Fruit fly (Drosophila melanogaster) whole organism, prepupa: ENCODE data around the gene Gr93b.

Source experiments
- Blimp-1 ChIP-seq: fragments of 200-800 bp; sonication (Bioruptor generic); optimal IDR thresholded peaks from 3 replicates; lab custom pipeline; 2017; ENCODE audit warnings: missing biosample characterization, missing genetic modification characterization, mild to moderate bottlenecking, moderate library complexity, missing genetic modification reagents
- CG10669 ChIP-seq: fragments of 200-800 bp; sonication (Bioruptor generic); optimal IDR thresholded peaks from 3 replicates; lab custom pipeline; 2018; ENCODE audit warnings: missing biosample characterization, mild to moderate bottlenecking, missing genetic modification characterization, moderate library complexity
- CG11294 ChIP-seq: fragments of 200-800 bp; sonication (Bioruptor generic); IDR thresholded peaks from 2 replicates; pipeline ENCODE4 v1.3.6; 2022; ENCODE audit warnings: missing biosample characterization, missing genetic modification characterization
- CG11762 ChIP-seq: fragments of 200-800 bp; sonication (Bioruptor generic); optimal IDR thresholded peaks from 3 replicates; lab custom pipeline; 2016; ENCODE audit warnings: missing biosample characterization, missing genetic modification characterization; ENCODE audit not compliant: insufficient read depth
- CG15336 ChIP-seq: fragments of 200-800 bp; sonication (Bioruptor generic); IDR thresholded peaks from 2 replicates; pipeline ENCODE4 v1.3.6; 2022; ENCODE audit warnings: missing biosample characterization, missing genetic modification characterization
- CG1621 ChIP-seq: fragments of 200-800 bp; sonication (Bioruptor generic); optimal IDR thresholded peaks from 3 replicates; lab custom pipeline; 2018; ENCODE audit warnings: missing biosample characterization, mild to moderate bottlenecking, missing genetic modification characterization
- CG16779 ChIP-seq: fragments of 200-800 bp; sonication (Bioruptor generic); optimal IDR thresholded peaks from 3 replicates; lab custom pipeline; 2017; ENCODE audit warnings: missing biosample characterization, mild to moderate bottlenecking, missing genetic modification characterization
- CG3032 ChIP-seq: fragments of 200-800 bp; optimal IDR thresholded peaks from 2 replicates; lab custom pipeline; 2019; ENCODE audit warnings: missing biosample characterization, mild to moderate bottlenecking, missing genetic modification characterization, moderate library complexity
- CG32006 ChIP-seq: fragments of 200-800 bp; sonication (Bioruptor generic); optimal IDR thresholded peaks from 3 replicates; lab custom pipeline; 2017; ENCODE audit warnings: missing biosample characterization, mild to moderate bottlenecking, missing genetic modification characterization
- CG34406 ChIP-seq: fragments of 200-800 bp; sonication (Bioruptor generic); optimal IDR thresholded peaks from 3 replicates; lab custom pipeline; 2016; ENCODE audit warnings: missing biosample characterization, missing genetic modification characterization
- CG3919 ChIP-seq: fragments of 200-800 bp; sonication (Bioruptor generic); optimal IDR thresholded peaks from 3 replicates; lab custom pipeline; 2016; ENCODE audit warnings: missing biosample characterization, missing genetic modification characterization
- CG4318 ChIP-seq: fragments of 200-800 bp; sonication (Bioruptor generic); optimal IDR thresholded peaks from 3 replicates; lab custom pipeline; 2017; ENCODE audit warnings: missing biosample characterization, mild to moderate bottlenecking, missing genetic modification characterization
- CG6163 ChIP-seq: fragments of 200-800 bp; sonication (Bioruptor generic); IDR thresholded peaks from 3 replicates; pipeline ENCODE4 v1.3.6; 2022; ENCODE audit warnings: missing biosample characterization, missing genetic modification characterization
- CG6276 ChIP-seq: fragments of 200-800 bp; sonication (Bioruptor generic); optimal IDR thresholded peaks from 2 replicates; lab custom pipeline; 2017; ENCODE audit warnings: missing biosample characterization, mild to moderate bottlenecking, missing genetic modification characterization
- CG6792 ChIP-seq: fragments of 200-800 bp; sonication (Bioruptor generic); optimal IDR thresholded peaks from 3 replicates; lab custom pipeline; 2016; ENCODE audit warnings: missing biosample characterization, missing genetic modification characterization
- CG6808 ChIP-seq: fragments of 200-800 bp; sonication (Bioruptor generic); optimal IDR thresholded peaks from 3 replicates; lab custom pipeline; 2017; ENCODE audit warnings: missing biosample characterization, missing genetic modification characterization, mild to moderate bottlenecking, moderate library complexity, missing genetic modification reagents
- CG6854 ChIP-seq: fragments of 200-800 bp; sonication (Bioruptor generic); optimal IDR thresholded peaks from 2 replicates; lab custom pipeline; 2017; ENCODE audit warnings: missing biosample characterization, mild to moderate bottlenecking, missing genetic modification characterization
- CG7368 ChIP-seq: fragments of 200-800 bp; sonication (Bioruptor generic); optimal IDR thresholded peaks from 3 replicates; lab custom pipeline; 2016; ENCODE audit warnings: missing biosample characterization, missing genetic modification characterization
- CG8119 ChIP-seq: fragments of 200-800 bp; sonication (Bioruptor generic); IDR thresholded peaks from 3 replicates; pipeline ENCODE4 v1.3.6; 2022; ENCODE audit warnings: missing biosample characterization, missing genetic modification characterization
- CG8319 ChIP-seq: fragments of 200-800 bp; sonication (Bioruptor generic); optimal IDR thresholded peaks from 3 replicates; lab custom pipeline; 2016; ENCODE audit warnings: missing biosample characterization, missing genetic modification characterization
- CG8632 ChIP-seq: fragments of 200-800 bp; sonication (Bioruptor generic); optimal IDR thresholded peaks from 3 replicates; lab custom pipeline; 2016; ENCODE audit warnings: missing biosample characterization, missing genetic modification characterization
- Eip75B ChIP-seq: fragments of 200-800 bp; sonication (Bioruptor generic); optimal IDR thresholded peaks from 3 replicates; lab custom pipeline; 2016; ENCODE audit warnings: missing biosample characterization, missing genetic modification characterization
- Eip78C ChIP-seq: fragments of 200-800 bp; sonication (Bioruptor generic); peaks from one replicate; lab custom pipeline; 2016; ENCODE audit warnings: missing biosample characterization, missing genetic modification characterization
- Ets21C ChIP-seq: fragments of 200-800 bp; sonication (Bioruptor generic); optimal IDR thresholded peaks from 3 replicates; lab custom pipeline; 2016; ENCODE audit warnings: missing biosample characterization, missing genetic modification characterization
- Ets96B ChIP-seq: fragments of 200-800 bp; optimal IDR thresholded peaks from 2 replicates; lab custom pipeline; 2019; ENCODE audit warnings: missing biosample characterization, mild to moderate bottlenecking, missing genetic modification characterization, moderate library complexity
- Gug ChIP-seq: fragments of 200-800 bp; sonication (Bioruptor generic); IDR thresholded peaks from 2 replicates; pipeline ENCODE4 v1.3.6; 2022; ENCODE audit warnings: missing biosample characterization, missing genetic modification characterization
- Hr38 ChIP-seq: sonication (Bioruptor generic); optimal IDR thresholded peaks from 2 replicates; lab custom pipeline; 2016; ENCODE audit warnings: missing biosample characterization, missing genetic modification characterization
- Hr39 ChIP-seq: fragments of 200-800 bp; sonication (Bioruptor generic); optimal IDR thresholded peaks from 2 replicates; lab custom pipeline; 2016; ENCODE audit warnings: missing biosample characterization, missing genetic modification characterization
- Hr4 ChIP-seq: fragments of 200-800 bp; sonication (Bioruptor generic); optimal IDR thresholded peaks from 3 replicates; lab custom pipeline; 2016; ENCODE audit warnings: missing biosample characterization, missing genetic modification characterization
- Lpt ChIP-seq: fragments of 200-800 bp; sonication (Bioruptor generic); optimal IDR thresholded peaks from 3 replicates; lab custom pipeline; 2016; ENCODE audit warnings: missing biosample characterization, missing genetic modification characterization
- Met ChIP-seq: fragments of 200-800 bp; sonication (Bioruptor generic); optimal IDR thresholded peaks from 3 replicates; lab custom pipeline; 2016; ENCODE audit warnings: missing biosample characterization, missing genetic modification characterization
- OdsH ChIP-seq: fragments of 200-800 bp; sonication (Bioruptor generic); optimal IDR thresholded peaks from 3 replicates; lab custom pipeline; 2016; ENCODE audit warnings: missing biosample characterization, missing genetic modification characterization
- Smox ChIP-seq: fragments of 200-800 bp; sonication (Bioruptor generic); optimal IDR thresholded peaks from 3 replicates; lab custom pipeline; 2016; ENCODE audit warnings: missing biosample characterization, missing genetic modification characterization
- Sox102F ChIP-seq: fragments of 200-800 bp; sonication (Bioruptor generic); optimal IDR thresholded peaks from 2 replicates; lab custom pipeline; 2016; ENCODE audit warnings: missing biosample characterization, mild to moderate bottlenecking, missing genetic modification characterization
- Sox14 ChIP-seq: fragments of 200-800 bp; sonication (Bioruptor generic); optimal IDR thresholded peaks from 3 replicates; lab custom pipeline; 2016; ENCODE audit warnings: missing biosample characterization, missing genetic modification characterization
- Sox15 ChIP-seq: fragments of 200-800 bp; sonication (Bioruptor generic); optimal IDR thresholded peaks from 3 replicates; lab custom pipeline; 2016; ENCODE audit warnings: missing biosample characterization, missing genetic modification characterization
- achi ChIP-seq: fragments of 200-800 bp; sonication (Bioruptor generic); optimal IDR thresholded peaks from 3 replicates; lab custom pipeline; 2016; ENCODE audit warnings: missing biosample characterization, missing genetic modification characterization
- acj6 ChIP-seq: fragments of 200-800 bp; sonication (Bioruptor generic); optimal IDR thresholded peaks from 3 replicates; lab custom pipeline; 2016; ENCODE audit warnings: missing biosample characterization, missing genetic modification characterization
- cyc ChIP-seq: fragments of 200-800 bp; sonication (Bioruptor generic); optimal IDR thresholded peaks from 3 replicates; lab custom pipeline; 2016; ENCODE audit warnings: missing biosample characterization, missing genetic modification characterization
- dac ChIP-seq: fragments of 200-800 bp; sonication (Bioruptor generic); optimal IDR thresholded peaks from 2 replicates; lab custom pipeline; 2017; ENCODE audit warnings: missing biosample characterization, mild to moderate bottlenecking, missing genetic modification characterization
- eg ChIP-seq: fragments of 200-800 bp; sonication (Bioruptor generic); IDR thresholded peaks from 3 replicates; pipeline ENCODE4 v1.3.6; 2022; ENCODE audit warnings: missing biosample characterization, missing genetic modification characterization
- esn ChIP-seq: fragments of 200-800 bp; sonication (Bioruptor generic); optimal IDR thresholded peaks from 2 replicates; lab custom pipeline; 2016; ENCODE audit warnings: missing biosample characterization, mild to moderate bottlenecking, missing genetic modification characterization, moderate library complexity
- fd59A ChIP-seq: fragments of 200-800 bp; sonication (Bioruptor generic); optimal IDR thresholded peaks from 2 replicates; lab custom pipeline; 2017; ENCODE audit warnings: missing biosample characterization, mild to moderate bottlenecking, missing genetic modification characterization, missing genetic modification reagents
- fkh ChIP-seq: fragments of 200-800 bp; sonication (Bioruptor generic); optimal IDR thresholded peaks from 3 replicates; lab custom pipeline; 2017; ENCODE audit warnings: missing biosample characterization, mild to moderate bottlenecking, missing genetic modification characterization, moderate library complexity
- lz ChIP-seq: fragments of 200-800 bp; sonication (Bioruptor generic); optimal IDR thresholded peaks from 3 replicates; lab custom pipeline; 2016; ENCODE audit warnings: missing biosample characterization, missing genetic modification characterization
- net ChIP-seq: fragments of 200-800 bp; sonication (Bioruptor generic); optimal IDR thresholded peaks from 3 replicates; lab custom pipeline; 2016; ENCODE audit warnings: missing biosample characterization, missing genetic modification characterization
- salr ChIP-seq, 2 experiments: fragments of 200-800 bp; sonication (Bioruptor generic); optimal IDR thresholded peaks; 3 replicates each; lab custom pipeline; 2016 to 2018; ENCODE audit warnings: missing biosample characterization in 2 of 2, missing genetic modification characterization in 2 of 2, mild to moderate bottlenecking in 1 of 2
- spab ChIP-seq: fragments of 200-800 bp; sonication (Bioruptor generic); optimal IDR thresholded peaks from 2 replicates; lab custom pipeline; 2017; ENCODE audit warnings: missing biosample characterization, mild to moderate bottlenecking, missing genetic modification characterization, missing genetic modification reagents
- topi ChIP-seq: fragments of 200-800 bp; sonication (Bioruptor generic); optimal IDR thresholded peaks from 3 replicates; lab custom pipeline; 2016; ENCODE audit warnings: missing biosample characterization, missing genetic modification characterization

The Gr93b gene

DNA sequence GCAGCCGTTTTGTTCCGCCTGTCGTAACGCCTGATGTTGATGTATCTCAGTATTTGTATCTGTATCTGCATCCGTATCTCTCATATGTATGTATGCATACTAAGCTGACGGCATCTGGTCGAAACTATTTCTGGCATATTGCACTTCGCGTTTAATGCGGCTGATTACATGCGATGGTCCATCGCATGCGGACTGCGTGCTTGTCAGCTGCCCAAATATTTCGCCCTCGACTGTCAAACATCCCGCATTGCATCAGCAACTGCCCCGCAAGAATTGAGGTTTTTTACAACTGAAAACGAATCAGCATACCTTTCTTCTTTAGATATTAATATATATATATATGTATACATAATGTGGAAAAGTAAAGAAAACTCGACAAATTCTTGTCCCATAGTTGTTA, 19.3 kb upstream of the Gr93b start:
- TF ChIP-seq CG6792: no peak
- TF ChIP-seq Eip78C (GFP tag; lab: Kevin White, UChicago): peak; percentile 57

- peak; percentile 13 for TF ChIP-seq spab
- TF ChIP-seq dac: peak; percentile 96
- no peak for TF ChIP-seq Ets96B (tag; lab: Kevin White, UChicago)
- TF ChIP-seq CG6276 (GFP tag; lab: Kevin White, UChicago): peak; percentile 93
- TF ChIP-seq Met: peak; percentile 29
- TF ChIP-seq CG1621 (tag; lab: Kevin White, UChicago): no peak
- TF ChIP-seq CG11294 (GFP tag; lab: Robert Waterston, UW): peak; percentile 73
- no peak for TF ChIP-seq CG6854 (GFP tag; lab: Kevin White, UChicago)
- no peak for TF ChIP-seq fkh (GFP tag; lab: Kevin White, UChicago)
- peak; percentile 96 for TF ChIP-seq eg
- TF ChIP-seq CG32006 (GFP tag; lab: Kevin White, UChicago): peak; percentile 97
- peak; percentile 13 for TF ChIP-seq Sox14 (GFP tag; lab: Kevin White, UChicago)
- peak; percentile 88 for TF ChIP-seq CG6163 (GFP tag; lab: Robert Waterston, UW)
- TF ChIP-seq esn (GFP tag; lab: Kevin White, UChicago): peak; percentile 31
- TF ChIP-seq CG34406: peak; percentile 13
- TF ChIP-seq OdsH: peak; percentile 80
- peak; percentile 80 for TF ChIP-seq net
- peak; percentile 21 for TF ChIP-seq Sox102F (GFP tag; lab: Kevin White, UChicago)
- TF ChIP-seq CG6808 (GFP tag; lab: Kevin White, UChicago): no peak
- peak; percentile 61 for TF ChIP-seq CG16779 (tag; lab: Kevin White, UChicago)
- TF ChIP-seq CG8119 (GFP tag; lab: Robert Waterston, UW): peak; percentile 96
- TF ChIP-seq Smox: peak; percentile 13
- TF ChIP-seq CG6792: peak; percentile 50
- no peak for TF ChIP-seq Hr38 (GFP tag; lab: Kevin White, UChicago)
- peak; percentile 89 for TF ChIP-seq Eip78C (GFP tag; lab: Kevin White, UChicago)
- TF ChIP-seq acj6 (GFP tag; lab: Kevin White, UChicago): peak; percentile 43
- TF ChIP-seq CG3919 (GFP tag; lab: Kevin White, UChicago): peak; percentile 51
- TF ChIP-seq lz (GFP tag; lab: Kevin White, UChicago): peak; percentile 41
- TF ChIP-seq Ets21C (GFP tag; lab: Kevin White, UChicago): peak; percentile 3
- TF ChIP-seq CG3032 (tag; lab: Kevin White, UChicago): no peak
- peak; percentile 96 for TF ChIP-seq Hr4
- peak; percentile 97 for TF ChIP-seq CG15336
- TF ChIP-seq CG4318 (GFP tag; lab: Kevin White, UChicago): peak; percentile 93
- TF ChIP-seq fd59A (GFP tag; lab: Kevin White, UChicago): no peak
- TF ChIP-seq CG11762 (GFP tag; lab: Kevin White, UChicago): peak; percentile 46
- TF ChIP-seq Blimp-1: no peak
- peak; percentile 63 for TF ChIP-seq Eip75B (GFP tag; lab: Kevin White, UChicago)
- peak; percentile 69 for TF ChIP-seq achi (GFP tag; lab: Kevin White, UChicago)
- peak in 1 of 2 experiments; percentile 83 for TF ChIP-seq salr (GFP tag; optimal IDR thresholded peaks at IDR 0.05; lab: Kevin White, UChicago)
- peak; percentile 32 for TF ChIP-seq CG7368 (GFP tag; lab: Kevin White, UChicago)
- no peak for TF ChIP-seq cyc (GFP tag; lab: Kevin White, UChicago)
- no peak for TF ChIP-seq Sox15 (GFP tag; lab: Kevin White, UChicago)
- no peak for TF ChIP-seq topi (GFP tag; lab: Kevin White, UChicago)
- TF ChIP-seq CG8632: peak; percentile 32
- TF ChIP-seq CG8319: peak; percentile 63
- TF ChIP-seq Hr39: no peak
- peak; percentile 88 for TF ChIP-seq Lpt (GFP tag; lab: Kevin White, UChicago)
- no peak for TF ChIP-seq CG10669 (GFP tag; lab: Kevin White, UChicago)
- TF ChIP-seq Gug (GFP tag; lab: Robert Waterston, UW): peak; percentile 84
These were observed 18.7 kb upstream of the Gr93b start for dm6 chr3R:21862137-21862850.
